Fruit fly (Drosophila melanogaster) whole organism, embryonic: ENCODE data around the gene CG43175.
A peak's percentile ranks its signal among the peaks of the same experiment; 100 is the strongest.

Experiments
- Bteb2 ChIP-seq: fragments of 200-800 bp; sonication (Bioruptor generic); optimal IDR thresholded peaks from 2 replicates; lab custom pipeline; 2016; ENCODE audit warnings: missing biosample characterization, missing genetic modification characterization
- CG10267 ChIP-seq: fragments of 200-800 bp; sonication (Bioruptor generic); optimal IDR thresholded peaks from 2 replicates; lab custom pipeline; 2018; ENCODE audit warnings: missing biosample characterization, mild to moderate bottlenecking, missing genetic modification characterization, moderate library complexity
- CG10431 ChIP-seq: fragments of 200-800 bp; sonication (Bioruptor generic); optimal IDR thresholded peaks from 3 replicates; lab custom pipeline; 2018; ENCODE audit warnings: missing biosample characterization, mild to moderate bottlenecking, missing genetic modification characterization
- CG10543 ChIP-seq: fragments of 200-800 bp; sonication (Bioruptor generic); optimal IDR thresholded peaks from 3 replicates; lab custom pipeline; 2017; ENCODE audit warnings: missing biosample characterization, mild to moderate bottlenecking, missing genetic modification characterization, moderate library complexity
- CG11398 ChIP-seq: fragments of 200-800 bp; sonication (Bioruptor generic); optimal IDR thresholded peaks from 2 replicates; lab custom pipeline; 2016; ENCODE audit warnings: missing biosample characterization, missing genetic modification characterization
- CG12155 ChIP-seq: fragments of 200-800 bp; sonication (Bioruptor generic); optimal IDR thresholded peaks from 3 replicates; lab custom pipeline; 2016; ENCODE audit warnings: missing biosample characterization, missing genetic modification characterization
- CG12236 ChIP-seq: fragments of 200-800 bp; sonication (Bioruptor generic); optimal IDR thresholded peaks from 2 replicates; lab custom pipeline; 2016; ENCODE audit warnings: missing biosample characterization, missing genetic modification characterization
- CG1233 ChIP-seq: fragments of 200-800 bp; sonication (Bioruptor generic); optimal IDR thresholded peaks from 4 replicates; lab custom pipeline; 2018; ENCODE audit warnings: missing biosample characterization, mild to moderate bottlenecking, missing genetic modification characterization
- CG12391 ChIP-seq: fragments of 200-800 bp; sonication (Bioruptor generic); optimal IDR thresholded peaks from 3 replicates; lab custom pipeline; 2018; ENCODE audit warnings: missing biosample characterization, mild to moderate bottlenecking, missing genetic modification characterization, moderate library complexity
- CG12769 ChIP-seq: fragments of 200-800 bp; sonication (Bioruptor generic); optimal IDR thresholded peaks from 2 replicates; lab custom pipeline; 2019; ENCODE audit warnings: missing biosample characterization, mild to moderate bottlenecking, missing genetic modification characterization, moderate library complexity
- CG13624 ChIP-seq: fragments of 200-800 bp; sonication (Bioruptor generic); optimal IDR thresholded peaks from 2 replicates; lab custom pipeline; 2016; ENCODE audit warnings: missing biosample characterization, missing genetic modification characterization
- CG14710 ChIP-seq: fragments of 200-800 bp; sonication (Bioruptor generic); optimal IDR thresholded peaks from 3 replicates; lab custom pipeline; 2019; ENCODE audit warnings: missing biosample characterization, mild to moderate bottlenecking, missing genetic modification characterization, moderate library complexity
- CG14860 ChIP-seq: fragments of 200-800 bp; sonication (Bioruptor generic); IDR thresholded peaks from 3 replicates; pipeline ENCODE4 v1.3.6; 2022; ENCODE audit warnings: missing biosample characterization, missing genetic modification characterization; ENCODE audit not compliant: partially characterized antibody
- CG1603 ChIP-seq: fragments of 200-800 bp; sonication (Bioruptor generic); optimal IDR thresholded peaks from 2 replicates; lab custom pipeline; 2019; ENCODE audit warnings: missing biosample characterization, mild to moderate bottlenecking, missing genetic modification characterization, moderate library complexity
- CG17359 ChIP-seq: fragments of 200-800 bp; sonication (Bioruptor generic); optimal IDR thresholded peaks from 3 replicates; lab custom pipeline; 2018; ENCODE audit warnings: missing biosample characterization, mild to moderate bottlenecking, missing genetic modification characterization, moderate library complexity
- CG17829 ChIP-seq: fragments of 200-800 bp; optimal IDR thresholded peaks from 2 replicates; lab custom pipeline; 2019; ENCODE audit warnings: missing biosample characterization, mild to moderate bottlenecking, missing genetic modification characterization, moderate library complexity
- CG1792 ChIP-seq: fragments of 200-800 bp; sonication (Bioruptor generic); optimal IDR thresholded peaks from 2 replicates; lab custom pipeline; 2016; ENCODE audit warnings: missing biosample characterization, missing genetic modification characterization
- CG2120 ChIP-seq: fragments of 200-800 bp; sonication (Bioruptor generic); optimal IDR thresholded peaks from 3 replicates; lab custom pipeline; 2016; ENCODE audit warnings: missing biosample characterization, missing genetic modification characterization
- CG2712 ChIP-seq: fragments of 200-800 bp; optimal IDR thresholded peaks from 3 replicates; lab custom pipeline; 2019; ENCODE audit warnings: missing biosample characterization, mild to moderate bottlenecking, missing genetic modification characterization, moderate library complexity
- CG30431 ChIP-seq: fragments of 200-800 bp; sonication (Bioruptor generic); optimal IDR thresholded peaks from 2 replicates; lab custom pipeline; 2017; ENCODE audit warnings: missing biosample characterization, missing genetic modification characterization
- CG33213 ChIP-seq: fragments of 200-800 bp; sonication (Bioruptor generic); optimal IDR thresholded peaks from 3 replicates; lab custom pipeline; 2016; ENCODE audit warnings: missing biosample characterization, missing genetic modification characterization
- CG4282 ChIP-seq: fragments of 200-800 bp; sonication (Bioruptor generic); optimal IDR thresholded peaks from 2 replicates; lab custom pipeline; 2016; ENCODE audit warnings: missing biosample characterization, missing genetic modification characterization
- CG4730 ChIP-seq: fragments of 200-800 bp; sonication (Bioruptor generic); IDR thresholded peaks from 2 replicates; pipeline ENCODE4 v1.3.6; 2022; ENCODE audit warnings: missing biosample characterization, missing genetic modification characterization
- CG7786 ChIP-seq: fragments of 200-800 bp; sonication (Bioruptor generic); optimal IDR thresholded peaks from 2 replicates; lab custom pipeline; 2016; ENCODE audit warnings: missing biosample characterization, missing genetic modification characterization
- CG7928 ChIP-seq: fragments of 200-800 bp; sonication (Bioruptor generic); optimal IDR thresholded peaks from 2 replicates; lab custom pipeline; 2017; ENCODE audit warnings: missing biosample characterization, mild to moderate bottlenecking, missing genetic modification characterization
- CG9876 ChIP-seq: fragments of 200-800 bp; sonication (Bioruptor generic); optimal IDR thresholded peaks from 2 replicates; lab custom pipeline; 2016; ENCODE audit warnings: missing biosample characterization, missing genetic modification characterization
- D ChIP-seq, 2 experiments: fragments of 200-800 bp in 1 of 2; fragments of >200 bp in 1 of 2; sonication (Bioruptor generic) in 1 of 2; optimal IDR thresholded peaks; 2 replicates in 1 of 2; 3 replicates in 1 of 2; lab custom pipeline; 2017; ENCODE audit warnings: mild to moderate bottlenecking in 1 of 2, missing biosample characterization in 1 of 2, missing genetic modification characterization in 1 of 2, missing genetic modification reagents in 1 of 2
- Dad ChIP-seq: fragments of 200-800 bp; sonication (Bioruptor generic); optimal IDR thresholded peaks from 3 replicates; lab custom pipeline; 2016; ENCODE audit warnings: missing biosample characterization, missing genetic modification characterization
- HmgZ ChIP-seq: fragments of 200-800 bp; sonication (Bioruptor generic); optimal IDR thresholded peaks from 2 replicates; lab custom pipeline; 2018; ENCODE audit warnings: missing biosample characterization, mild to moderate bottlenecking, missing genetic modification characterization
- Lhr ChIP-seq: fragments of 200-800 bp; sonication (Bioruptor generic); optimal IDR thresholded peaks from 3 replicates; lab custom pipeline; 2017; ENCODE audit warnings: mild to moderate bottlenecking, missing biosample characterization, missing genetic modification reagents, missing genetic modification characterization
- NC2β ChIP-seq: fragments of 200-800 bp; sonication (Bioruptor generic); optimal IDR thresholded peaks from 2 replicates; lab custom pipeline; 2016; ENCODE audit warnings: missing biosample characterization, missing genetic modification characterization
- NFAT ChIP-seq: fragments of 200-800 bp; sonication (Bioruptor generic); IDR thresholded peaks from 2 replicates; pipeline ENCODE4 v1.3.6; 2022; ENCODE audit warnings: missing biosample characterization, missing genetic modification characterization
- Nf-YC ChIP-seq: fragments of 200-800 bp; optimal IDR thresholded peaks from 3 replicates; lab custom pipeline; 2019; ENCODE audit warnings: missing biosample characterization, mild to moderate bottlenecking, missing genetic modification characterization, moderate library complexity
- Opbp ChIP-seq: fragments of 200-800 bp; sonication (Bioruptor generic); IDR thresholded peaks from 3 replicates; pipeline ENCODE4 v1.3.6; 2022; ENCODE audit warnings: missing biosample characterization, missing genetic modification characterization; ENCODE audit not compliant: partially characterized antibody
- Stat92E ChIP-seq, 3 experiments: fragments of >200 bp in 2 of 3; fragments of 200-800 bp in 1 of 3; sonication (Bioruptor generic) in 1 of 3; optimal IDR thresholded peaks; 2 replicates each; lab custom pipeline; 2017 to 2019; ENCODE audit warnings: missing biosample characterization in 3 of 3, missing genetic modification characterization in 3 of 3, mild to moderate bottlenecking in 1 of 3, moderate library complexity in 1 of 3
- abd-A ChIP-seq: fragments of 200-800 bp; sonication (Bioruptor generic); optimal IDR thresholded peaks from 3 replicates; lab custom pipeline; 2019; ENCODE audit warnings: missing biosample characterization, mild to moderate bottlenecking, missing genetic modification characterization, moderate library complexity
- dimm ChIP-seq: fragments of 200-800 bp; sonication (Bioruptor generic); IDR thresholded peaks from 2 replicates; pipeline ENCODE4 v1.3.6; 2022; ENCODE audit warnings: missing biosample characterization, missing genetic modification characterization
- dpn ChIP-seq, 2 experiments: fragments of 200-800 bp; sonication (Bioruptor generic); optimal IDR thresholded peaks; 3 replicates each; lab custom pipeline; 2016; ENCODE audit warnings: missing biosample characterization in 2 of 2, missing genetic modification characterization in 2 of 2
- ftz-f1 ChIP-seq: fragments of 200-800 bp; sonication (Bioruptor generic); optimal IDR thresholded peaks from 2 replicates; lab custom pipeline; 2016; ENCODE audit warnings: missing biosample characterization, missing genetic modification characterization
- grau ChIP-seq: fragments of 200-800 bp; optimal IDR thresholded peaks from 3 replicates; lab custom pipeline; 2019; ENCODE audit warnings: missing biosample characterization, mild to moderate bottlenecking, missing genetic modification characterization, moderate library complexity
- hb ChIP-seq: fragments of 200-800 bp; sonication (Bioruptor generic); IDR thresholded peaks from 3 replicates; pipeline ENCODE4 v1.3.6; 2022; ENCODE audit warnings: missing biosample characterization, missing genetic modification characterization; ENCODE audit not compliant: partially characterized antibody
- mam ChIP-seq: fragments of 200-800 bp; sonication (Bioruptor generic); optimal IDR thresholded peaks from 3 replicates; lab custom pipeline; 2016; ENCODE audit warnings: missing biosample characterization, missing genetic modification characterization
- nmo ChIP-seq: fragments of 200-800 bp; sonication (Bioruptor generic); optimal IDR thresholded peaks from 2 replicates; lab custom pipeline; 2018; ENCODE audit warnings: missing biosample characterization, mild to moderate bottlenecking, missing genetic modification characterization, moderate library complexity
- nom ChIP-seq: fragments of 200-800 bp; sonication (Bioruptor generic); optimal IDR thresholded peaks from 2 replicates; lab custom pipeline; 2017; ENCODE audit warnings: missing biosample characterization, missing genetic modification characterization, mild to moderate bottlenecking, moderate library complexity, missing genetic modification reagents
- repo ChIP-seq: fragments of 200-800 bp; sonication (Bioruptor generic); optimal IDR thresholded peaks from 2 replicates; lab custom pipeline; 2016; ENCODE audit warnings: missing biosample characterization, missing genetic modification characterization
- sima ChIP-seq: fragments of 200-800 bp; sonication (Bioruptor generic); optimal IDR thresholded peaks from 2 replicates; lab custom pipeline; 2016; ENCODE audit warnings: missing biosample characterization, missing genetic modification characterization
- twi ChIP-seq: fragments of 200-800 bp; optimal IDR thresholded peaks from 2 replicates; lab custom pipeline; 2019; ENCODE audit warnings: missing biosample characterization, mild to moderate bottlenecking, missing genetic modification characterization, moderate library complexity
- zen ChIP-seq: fragments of 200-800 bp; sonication (Bioruptor generic); optimal IDR thresholded peaks from 3 replicates; lab custom pipeline; 2018; ENCODE audit warnings: missing biosample characterization, mild to moderate bottlenecking, missing genetic modification characterization, moderate library complexity
- zfh2 ChIP-seq: fragments of 200-800 bp; sonication (Bioruptor generic); optimal IDR thresholded peaks from 2 replicates; lab custom pipeline; 2016; ENCODE audit warnings: missing biosample characterization, missing genetic modification characterization

CG43175 gene

DNA sequence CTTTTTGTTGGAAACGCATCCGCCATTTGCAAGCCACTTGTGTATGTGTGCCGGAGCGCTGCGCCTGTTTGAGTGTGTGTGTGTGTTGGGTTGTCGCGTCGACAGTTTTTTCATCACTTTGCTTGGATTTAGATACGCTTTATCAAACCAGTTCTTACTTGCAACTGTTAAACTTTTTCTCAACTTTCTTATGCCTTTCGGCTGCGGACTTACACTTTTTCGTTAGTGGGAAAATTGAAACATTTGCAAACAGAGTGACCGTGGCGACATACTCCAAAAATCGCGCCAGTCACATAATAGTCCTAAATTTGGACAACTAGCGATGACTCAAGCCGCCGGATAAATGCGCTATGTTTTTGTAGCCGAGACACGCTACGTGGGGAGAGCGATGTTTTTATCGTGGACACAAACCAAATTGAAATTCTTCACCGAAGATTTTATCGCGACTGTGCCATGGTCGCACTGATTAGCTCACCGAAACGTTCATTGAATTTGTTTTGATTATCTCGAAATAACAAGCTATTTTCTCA is 51.8 kb downstream of the CG43175 start, which contains the start of the genes alt and CG7655 (continued):
- TF ChIP-seq CG12391 (peak; percentile 50), abd-A (tag; lab: Kevin White, UChicago) (no peak), CG9876 (GFP tag; lab: Kevin White, UChicago) (peak; percentile 9), dimm (GFP tag; lab: Robert Waterston, UW) (no peak), CG17829 (tag; lab: Kevin White, UChicago) (peak; percentile 73), grau (tag; lab: Kevin White, UChicago) (peak; percentile 29), CG7928 (GFP tag; lab: Kevin White, UChicago) (peak; percentile 17), Bteb2 (no peak), hb (GFP tag; lab: Robert Waterston, UW) (no peak), CG17359 (peak; percentile 40), CG13624 (GFP tag; lab: Kevin White, UChicago) (peak; percentile 46), twi (tag; lab: Kevin White, UChicago) (peak; percentile 3), CG14710 (tag; lab: Kevin White, UChicago) (peak; percentile 76), CG2712 (tag; lab: Kevin White, UChicago) (peak; percentile 59), CG10431 (GFP tag; lab: Kevin White, UChicago) (peak; percentile 29), zfh2 (peak; percentile 5), CG4282 (GFP tag; lab: Kevin White, UChicago) (peak; percentile 25), NFAT (GFP tag; lab: Robert Waterston, UW) (no peak), repo (GFP tag; lab: Kevin White, UChicago) (no peak), HmgZ (peak; percentile 90), CG4730 (GFP tag; lab: Robert Waterston, UW) (no peak), mam (GFP tag; lab: Kevin White, UChicago) (peak; percentile 22), CG12155 (GFP tag; lab: Kevin White, UChicago) (peak; percentile 10), CG2120 (peak; percentile 36), CG10543 (GFP tag; lab: Kevin White, UChicago) (peak; percentile 28), CG1603 (peak; percentile 93), CG12236 (GFP tag; lab: Kevin White, UChicago) (no peak), dpn (GFP tag; optimal IDR thresholded peaks at IDR 0.05; lab: Kevin White, UChicago) (peak; percentile 11 to 17), CG1792 (GFP tag; lab: Kevin White, UChicago) (peak; percentile 15), Opbp (GFP tag; lab: Robert Waterston, UW) (no peak), Lhr (GFP tag; lab: Kevin White, UChicago) (peak; percentile 97), CG12769 (tag; lab: Kevin White, UChicago) (no peak), CG7786 (GFP tag; lab: Kevin White, UChicago) (peak; percentile 9), nmo (GFP tag; lab: Kevin White, UChicago) (peak; percentile 73), Dad (GFP tag; lab: Kevin White, UChicago) (peak; percentile 31), ftz-f1 (GFP tag; lab: Kevin White, UChicago) (peak; percentile 72), CG33213 (GFP tag; lab: Kevin White, UChicago) (peak; percentile 90), CG10267 (tag; lab: Kevin White, UChicago) (peak; percentile 62), D (optimal IDR thresholded peaks at IDR 0.05; lab: Kevin White, UChicago) (peak; percentile 6), D (GFP tag; optimal IDR thresholded peaks at IDR 0.05; lab: Kevin White, UChicago) (no peak), NC2β (GFP tag; lab: Kevin White, UChicago) (peak; percentile 64), nom (GFP tag; lab: Kevin White, UChicago) (peak; percentile 46), Stat92E (GFP tag; optimal IDR thresholded peaks at IDR 0.05; lab: Kevin White, UChicago) (peak in 1 of 3 experiments; percentile 62), sima (GFP tag; lab: Kevin White, UChicago) (no peak), CG14860 (GFP tag; lab: Robert Waterston, UW) (no peak), CG11398 (GFP tag; lab: Kevin White, UChicago) (no peak), CG1233 (no peak), Nf-YC (tag; lab: Kevin White, UChicago) (peak; percentile 36), zen (tag; lab: Kevin White, UChicago) (peak; percentile 30), CG30431 (GFP tag; lab: Kevin White, UChicago) (no peak)
